Fruit fly (Drosophila melanogaster) whole organism, embryonic: ENCODE measurements around the gene IKKbeta.

Experiments used
- Adf1 ChIP-seq: fragments of 200-800 bp; sonication (Bioruptor generic); IDR thresholded peaks from 2 replicates; pipeline ENCODE4 v1.3.6; 2022; ENCODE audit warnings: missing biosample characterization, missing genetic modification characterization
- Atf3 ChIP-seq: fragments of 200-800 bp; sonication (Bioruptor generic); optimal IDR thresholded peaks from 3 replicates; lab custom pipeline; 2016; ENCODE audit warnings: missing biosample characterization, missing genetic modification characterization
- CG10274 ChIP-seq: fragments of 200-800 bp; sonication (Bioruptor generic); optimal IDR thresholded peaks from 3 replicates; lab custom pipeline; 2017; ENCODE audit warnings: missing biosample characterization, mild to moderate bottlenecking, missing genetic modification characterization
- CG10654 ChIP-seq: fragments of 200-800 bp; sonication (Bioruptor generic); optimal IDR thresholded peaks from 2 replicates; lab custom pipeline; 2016; ENCODE audit warnings: missing biosample characterization, missing genetic modification characterization
- CG11085 ChIP-seq: fragments of 200-800 bp; sonication (Bioruptor generic); IDR thresholded peaks from 2 replicates; pipeline ENCODE4 v1.3.6; 2022; ENCODE audit warnings: missing biosample characterization, missing genetic modification characterization
- CG12942 ChIP-seq: fragments of 200-800 bp; sonication (Bioruptor generic); optimal IDR thresholded peaks from 3 replicates; lab custom pipeline; 2016; ENCODE audit warnings: missing biosample characterization, missing genetic modification characterization
- CG13424 ChIP-seq: fragments of 200-800 bp; sonication (Bioruptor generic); optimal IDR thresholded peaks from 2 replicates; lab custom pipeline; 2019; ENCODE audit warnings: missing biosample characterization, mild to moderate bottlenecking, missing genetic modification characterization, moderate library complexity
- CG16813 ChIP-seq: fragments of 200-800 bp; sonication (Bioruptor generic); IDR thresholded peaks from 3 replicates; pipeline ENCODE4 v1.3.6; 2022; ENCODE audit warnings: missing biosample characterization, missing genetic modification characterization; ENCODE audit not compliant: partially characterized antibody
- CG18619 ChIP-seq: fragments of 200-800 bp; sonication (Bioruptor generic); optimal IDR thresholded peaks from 3 replicates; lab custom pipeline; 2017; ENCODE audit warnings: missing biosample characterization, mild to moderate bottlenecking, missing genetic modification characterization
- CG31388 ChIP-seq: fragments of 200-800 bp; sonication (Bioruptor generic); optimal IDR thresholded peaks from 2 replicates; lab custom pipeline; 2016; ENCODE audit warnings: missing biosample characterization, missing genetic modification characterization
- CG3281 ChIP-seq: fragments of 200-800 bp; sonication (Bioruptor generic); optimal IDR thresholded peaks from 3 replicates; lab custom pipeline; 2017; ENCODE audit warnings: missing biosample characterization, mild to moderate bottlenecking, missing genetic modification characterization
- CG33557 ChIP-seq: fragments of 200-800 bp; sonication (Bioruptor generic); optimal IDR thresholded peaks from 2 replicates; lab custom pipeline; 2019; ENCODE audit warnings: missing biosample characterization, mild to moderate bottlenecking, missing genetic modification characterization, moderate library complexity
- CG34224 ChIP-seq: fragments of 200-800 bp; sonication (Bioruptor generic); IDR thresholded peaks from 3 replicates; pipeline ENCODE4 v1.3.6; 2022; ENCODE audit warnings: missing biosample characterization, missing genetic modification characterization; ENCODE audit not compliant: partially characterized antibody
- CG6689 ChIP-seq: fragments of 200-800 bp; sonication (Bioruptor generic); IDR thresholded peaks from 2 replicates; pipeline ENCODE4 v1.3.6; 2022; ENCODE audit warnings: missing biosample characterization, missing genetic modification characterization
- CG7271 ChIP-seq: fragments of 200-800 bp; sonication (Bioruptor generic); optimal IDR thresholded peaks from 2 replicates; lab custom pipeline; 2018; ENCODE audit warnings: missing biosample characterization, mild to moderate bottlenecking, missing genetic modification characterization, moderate library complexity
- CG7786 ChIP-seq: fragments of 200-800 bp; sonication (Bioruptor generic); optimal IDR thresholded peaks from 2 replicates; lab custom pipeline; 2016; ENCODE audit warnings: missing biosample characterization, missing genetic modification characterization
- CG8089 ChIP-seq: fragments of 200-800 bp; sonication (Bioruptor generic); optimal IDR thresholded peaks from 3 replicates; lab custom pipeline; 2016; ENCODE audit warnings: missing biosample characterization, missing genetic modification characterization
- CG9876 ChIP-seq: fragments of 200-800 bp; sonication (Bioruptor generic); optimal IDR thresholded peaks from 2 replicates; lab custom pipeline; 2016; ENCODE audit warnings: missing biosample characterization, missing genetic modification characterization
- CoRest ChIP-seq: fragments of 200-800 bp; sonication (Bioruptor generic); optimal IDR thresholded peaks from 3 replicates; lab custom pipeline; 2018; ENCODE audit warnings: missing biosample characterization, mild to moderate bottlenecking, missing genetic modification characterization, moderate library complexity
- Drgx ChIP-seq: fragments of 200-800 bp; sonication (Bioruptor generic); IDR thresholded peaks from 2 replicates; pipeline ENCODE4 v1.3.6; 2022; ENCODE audit warnings: missing biosample characterization, missing genetic modification characterization
- Fer3 ChIP-seq: fragments of 200-800 bp; sonication (Bioruptor generic); optimal IDR thresholded peaks from 2 replicates; lab custom pipeline; 2018; ENCODE audit warnings: missing biosample characterization, mild to moderate bottlenecking, missing genetic modification characterization, moderate library complexity
- H15 ChIP-seq: fragments of 200-800 bp; sonication (Bioruptor generic); IDR thresholded peaks from 3 replicates; pipeline ENCODE4 v1.3.6; 2022; ENCODE audit warnings: missing biosample characterization, missing genetic modification characterization
- HLH3B ChIP-seq: fragments of 200-800 bp; sonication (Bioruptor generic); IDR thresholded peaks from 2 replicates; pipeline ENCODE4 v1.3.6; 2022; ENCODE audit warnings: missing biosample characterization, missing genetic modification characterization
- HLH4C ChIP-seq: fragments of 200-800 bp; sonication (Bioruptor generic); IDR thresholded peaks from 3 replicates; pipeline ENCODE4 v1.3.6; 2022; ENCODE audit warnings: missing biosample characterization, missing genetic modification characterization; ENCODE audit not compliant: partially characterized antibody
- HLH54F ChIP-seq: fragments of 200-800 bp; sonication (Bioruptor generic); optimal IDR thresholded peaks from 3 replicates; lab custom pipeline; 2016; ENCODE audit warnings: missing biosample characterization, missing genetic modification characterization
- Lim3 ChIP-seq: fragments of 200-800 bp; sonication (Bioruptor generic); IDR thresholded peaks from 2 replicates; pipeline ENCODE4 v1.3.6; 2022; ENCODE audit warnings: missing biosample characterization, missing genetic modification characterization
- Lpt ChIP-seq: fragments of >200 bp; optimal IDR thresholded peaks from 2 replicates; lab custom pipeline; 2018; ENCODE audit warnings: missing biosample characterization, missing genetic modification characterization
- Oaz ChIP-seq: fragments of 200-800 bp; sonication (Bioruptor generic); IDR thresholded peaks from 2 replicates; pipeline ENCODE4 v1.3.6; 2022; ENCODE audit warnings: missing biosample characterization, missing genetic modification characterization
- Trl ChIP-seq, 3 experiments: fragments of >200 bp in 2 of 3; fragments of 200-800 bp in 1 of 3; sonication (Bioruptor generic) in 1 of 3; optimal IDR thresholded peaks; 2 replicates in 1 of 3; 3 replicates in 2 of 3; lab custom pipeline; 2016 to 2017; ENCODE audit warnings: missing biosample characterization in 1 of 3, missing genetic modification characterization in 1 of 3
- amos ChIP-seq: fragments of 200-800 bp; sonication (Bioruptor generic); IDR thresholded peaks from 2 replicates; pipeline ENCODE4 v1.3.6; 2022; ENCODE audit warnings: missing biosample characterization, missing genetic modification characterization; ENCODE audit not compliant: partially characterized antibody
- ash1 ChIP-seq: fragments of 200-800 bp; sonication (Bioruptor generic); optimal IDR thresholded peaks from 2 replicates; lab custom pipeline; 2018; ENCODE audit warnings: missing biosample characterization, mild to moderate bottlenecking, missing genetic modification characterization
- cato ChIP-seq: fragments of 200-800 bp; sonication (Bioruptor generic); optimal IDR thresholded peaks from 2 replicates; lab custom pipeline; 2016; ENCODE audit warnings: missing biosample characterization, missing genetic modification characterization, borderline replicate concordance
- chif ChIP-seq, 2 experiments: fragments of 200-800 bp; sonication (Bioruptor generic); optimal IDR thresholded peaks; 3 replicates each; lab custom pipeline; 2016; ENCODE audit warnings: missing biosample characterization in 2 of 2, missing genetic modification characterization in 2 of 2
- chm ChIP-seq: fragments of 200-800 bp; sonication (Bioruptor generic); IDR thresholded peaks from 2 replicates; pipeline ENCODE4 v1.3.6; 2022; ENCODE audit warnings: missing biosample characterization, missing genetic modification characterization
- corto ChIP-seq: fragments of 200-800 bp; sonication (Bioruptor generic); optimal IDR thresholded peaks from 2 replicates; lab custom pipeline; 2016; ENCODE audit warnings: missing biosample characterization, mild to moderate bottlenecking, missing genetic modification characterization, moderate library complexity
- croc ChIP-seq: fragments of 200-800 bp; sonication (Bioruptor generic); conservative IDR thresholded peaks from 3 replicates; pipeline ENCODE4 v1.3.6; 2022; ENCODE audit warnings: missing biosample characterization, missing genetic modification characterization
- crp ChIP-seq, 2 experiments: fragments of 200-800 bp; sonication (Bioruptor generic); optimal IDR thresholded peaks; 2 replicates in 1 of 2; 3 replicates in 1 of 2; lab custom pipeline; 2017; ENCODE audit warnings: missing biosample characterization in 2 of 2, missing genetic modification characterization in 2 of 2, mild to moderate bottlenecking in 1 of 2, moderate library complexity in 1 of 2
- gcm2 ChIP-seq: fragments of 200-800 bp; sonication (Bioruptor generic); optimal IDR thresholded peaks from 2 replicates; lab custom pipeline; 2016; ENCODE audit warnings: missing biosample characterization, missing genetic modification characterization
- ham ChIP-seq: fragments of 200-800 bp; sonication (Bioruptor generic); IDR thresholded peaks from 2 replicates; pipeline ENCODE4 v1.3.6; 2022; ENCODE audit warnings: missing biosample characterization, missing genetic modification characterization
- ind ChIP-seq: fragments of 200-800 bp; sonication (Bioruptor generic); optimal IDR thresholded peaks from 3 replicates; lab custom pipeline; 2016; ENCODE audit warnings: missing biosample characterization, missing genetic modification characterization
- insv ChIP-seq, 2 experiments: fragments of 200-800 bp; sonication (Bioruptor generic); optimal IDR thresholded peaks; 3 replicates each; lab custom pipeline; 2016 to 2018; ENCODE audit warnings: missing biosample characterization in 2 of 2, missing genetic modification characterization in 2 of 2
- mam ChIP-seq: fragments of 200-800 bp; sonication (Bioruptor generic); optimal IDR thresholded peaks from 3 replicates; lab custom pipeline; 2016; ENCODE audit warnings: missing biosample characterization, missing genetic modification characterization
- mld ChIP-seq: fragments of 200-800 bp; sonication (Bioruptor generic); IDR thresholded peaks from 3 replicates; pipeline ENCODE4 v1.3.6; 2022; ENCODE audit warnings: missing biosample characterization, missing genetic modification characterization; ENCODE audit not compliant: partially characterized antibody
- org-1 ChIP-seq: fragments of 200-800 bp; sonication (Bioruptor generic); optimal IDR thresholded peaks from 2 replicates; lab custom pipeline; 2017; ENCODE audit warnings: missing biosample characterization, missing genetic modification characterization
- run ChIP-seq: fragments of 200-800 bp; sonication (Bioruptor generic); optimal IDR thresholded peaks from 3 replicates; lab custom pipeline; 2018; ENCODE audit warnings: missing biosample characterization, mild to moderate bottlenecking, missing genetic modification characterization
- stc ChIP-seq: fragments of 200-800 bp; sonication (Bioruptor generic); IDR thresholded peaks from 2 replicates; pipeline ENCODE4 v1.3.6; 2022; ENCODE audit warnings: missing biosample characterization, missing genetic modification characterization
- unpg ChIP-seq: fragments of 200-800 bp; sonication (Bioruptor generic); optimal IDR thresholded peaks from 3 replicates; lab custom pipeline; 2018; ENCODE audit warnings: missing biosample characterization, mild to moderate bottlenecking, missing genetic modification characterization, moderate library complexity
- z ChIP-seq: fragments of 200-800 bp; sonication (Bioruptor generic); IDR thresholded peaks from 3 replicates; pipeline ENCODE4 v1.3.6; 2022; ENCODE audit warnings: missing biosample characterization, missing genetic modification characterization

The IKKbeta gene

dm6 chr3R:16071689-16072580, 22.7 kb upstream of the IKKbeta start (continued):
- TF ChIP-seq CG18619 (GFP tag; lab: Kevin White, UChicago) (peak; percentile 39), CG11085 (GFP tag; lab: Robert Waterston, UW) (no peak), ash1 (GFP tag; lab: Kevin White, UChicago) (no peak), CG33557 (GFP tag; lab: Kevin White, UChicago) (peak; percentile 56), CG34224 (GFP tag; lab: Robert Waterston, UW) (no peak), Lim3 (peak; percentile 12; the same call in 1 of the 2 replicates), amos (GFP tag; lab: Robert Waterston, UW) (no peak), CG7786 (GFP tag; lab: Kevin White, UChicago) (no peak), run (tag; lab: Kevin White, UChicago) (peak; percentile 22), CG7271 (no peak), Oaz (GFP tag; lab: Robert Waterston, UW) (peak; percentile 25; the same call in 1 of the 2 replicates), CG6689 (peak; percentile 85), CG3281 (GFP tag; lab: Kevin White, UChicago) (no peak), CG12942 (GFP tag; lab: Kevin White, UChicago) (peak; percentile 55), z (GFP tag; lab: Robert Waterston, UW) (0 out of 3 replicates have a peak, but pooled peaks have one; percentile 53), Trl (optimal IDR thresholded peaks at IDR 0.05; lab: Kevin White, UChicago) (peak; percentile 7 to 34), Trl (GFP tag; optimal IDR thresholded peaks at IDR 0.05; lab: Kevin White, UChicago) (no peak), CG31388 (GFP tag; lab: Kevin White, UChicago) (peak; percentile 21), chif (GFP tag; optimal IDR thresholded peaks at IDR 0.05; lab: Kevin White, UChicago) (peak in 1 of 2 experiments; percentile 70), Fer3 (tag; lab: Kevin White, UChicago) (no peak), mam (no peak), CG10654 (GFP tag; lab: Kevin White, UChicago) (peak; percentile 67), stc (peak; percentile 88), org-1 (peak; percentile 22), ind (GFP tag; lab: Kevin White, UChicago) (peak; percentile 56), cato (GFP tag; lab: Kevin White, UChicago) (peak; percentile 40), gcm2 (GFP tag; lab: Kevin White, UChicago) (peak; percentile 14), Lpt (GFP tag; lab: Kevin White, UChicago) (no peak), insv (GFP tag; optimal IDR thresholded peaks at IDR 0.05; lab: Kevin White, UChicago) (no peak), CoRest (tag; lab: Kevin White, UChicago) (peak; percentile 48), unpg (GFP tag; lab: Kevin White, UChicago) (peak; percentile 90), HLH3B (GFP tag; lab: Robert Waterston, UW) (peak; percentile 89), H15 (peak; percentile 78), mld (GFP tag; lab: Robert Waterston, UW) (no peak), HLH4C (GFP tag; lab: Robert Waterston, UW) (no peak), ham (GFP tag; lab: Robert Waterston, UW) (no peak), chm (GFP tag; lab: Robert Waterston, UW) (peak; percentile 72), CG16813 (no peak), croc (peak; percentile 72), HLH54F (peak; percentile 35), CG8089 (GFP tag; lab: Kevin White, UChicago) (peak; percentile 10), Adf1 (GFP tag; lab: Robert Waterston, UW) (no peak), crp (GFP tag; optimal IDR thresholded peaks at IDR 0.05; lab: Kevin White, UChicago) (no peak), Atf3 (peak; percentile 11), Drgx (GFP tag; lab: Robert Waterston, UW) (peak; percentile 90), corto (GFP tag; lab: Kevin White, UChicago) (peak; percentile 47), CG9876 (GFP tag; lab: Kevin White, UChicago) (no peak), CG10274 (no peak), CG13424 (tag; lab: Kevin White, UChicago) (peak; percentile 48)
